Worm (Caenorhabditis elegans): Measurements from ENCODE around the gene rgs-9.

ce11 chrX:1907009-1907408, 8.0 kb upstream of the rgs-9 start:
- no peak for TF ChIP-seq ama-1 (optimal IDR thresholded peaks at IDR 0.05)
- no peak for TF ChIP-seq sea-1 (GFP tag; conservative IDR thresholded peaks at IDR 0.05)
- TF ChIP-seq ceh-36 (tag; optimal IDR thresholded peaks at IDR 0.05), result no peak
- TF ChIP-seq tbx-37 (GFP tag; conservative IDR thresholded peaks at IDR 0.05), result no peak
- no peak for TF ChIP-seq aly-1 (tag; optimal IDR thresholded peaks at IDR 0.05)
- TF ChIP-seq flt-1 (GFP tag; IDR thresholded peaks at IDR 0.05), result no peak
- no peak for TF ChIP-seq ceh-13 (GFP tag; optimal IDR thresholded peaks at IDR 0.05)
- no peak for TF ChIP-seq scrt-1 (GFP tag; IDR thresholded peaks at IDR 0.05)

Measured in whole organism, early embryonic.